Fruit fly (Drosophila melanogaster) whole organism, pupa: Measurements from ENCODE around the gene CG13484.
A peak's percentile ranks its signal among the peaks of the same experiment; 100 is the strongest.

ENCODE experiments used
- CG10348 ChIP-seq: fragments of 200-800 bp; sonication (Bioruptor generic); IDR thresholded peaks from 2 replicates; pipeline ENCODE4 v1.3.6; 2022; ENCODE audit warnings: missing biosample characterization, missing genetic modification characterization
- CG12605 ChIP-seq: fragments of 200-800 bp; sonication (Bioruptor generic); IDR thresholded peaks from 2 replicates; pipeline ENCODE4 v1.3.6; 2022; ENCODE audit warnings: missing biosample characterization, missing genetic modification characterization
- CG13204 ChIP-seq: fragments of 200-800 bp; sonication (Bioruptor generic); optimal IDR thresholded peaks from 2 replicates; lab custom pipeline; 2018; ENCODE audit warnings: missing biosample characterization, mild to moderate bottlenecking, missing genetic modification characterization, moderate library complexity
- CG14655 ChIP-seq: fragments of 200-800 bp; sonication (Bioruptor generic); optimal IDR thresholded peaks from 3 replicates; lab custom pipeline; 2017; ENCODE audit warnings: mild to moderate bottlenecking, missing biosample characterization, missing genetic modification reagents, missing genetic modification characterization
- CG15710 ChIP-seq: fragments of 200-800 bp; sonication (Bioruptor generic); optimal IDR thresholded peaks from 2 replicates; lab custom pipeline; 2018; ENCODE audit warnings: missing biosample characterization, mild to moderate bottlenecking, missing genetic modification characterization, moderate library complexity
- CG17806 ChIP-seq: fragments of 200-800 bp; sonication (Bioruptor generic); optimal IDR thresholded peaks from 2 replicates; lab custom pipeline; 2018; ENCODE audit warnings: missing biosample characterization, mild to moderate bottlenecking, missing genetic modification characterization, moderate library complexity
- CG32121 ChIP-seq: fragments of 200-800 bp; sonication (Bioruptor generic); IDR thresholded peaks from 2 replicates; pipeline ENCODE4 v1.3.6; 2022; ENCODE audit warnings: missing biosample characterization, missing genetic modification characterization
- CG34367 ChIP-seq: fragments of 200-800 bp; sonication (Bioruptor generic); optimal IDR thresholded peaks from 2 replicates; lab custom pipeline; 2018; ENCODE audit warnings: missing biosample characterization, mild to moderate bottlenecking, missing genetic modification characterization
- CG4496 ChIP-seq: fragments of 200-800 bp; sonication (Bioruptor generic); IDR thresholded peaks from 3 replicates; pipeline ENCODE4 v1.3.6; 2022; ENCODE audit warnings: missing biosample characterization, missing genetic modification characterization
- CG8159 ChIP-seq: fragments of 200-800 bp; sonication (Bioruptor generic); optimal IDR thresholded peaks from 3 replicates; lab custom pipeline; 2018; ENCODE audit warnings: missing biosample characterization, mild to moderate bottlenecking, missing genetic modification characterization, moderate library complexity
- CG8301 ChIP-seq: fragments of 200-800 bp; sonication (Bioruptor generic); optimal IDR thresholded peaks from 2 replicates; lab custom pipeline; 2018; ENCODE audit warnings: missing biosample characterization, mild to moderate bottlenecking, missing genetic modification characterization
- CG9948 ChIP-seq: fragments of 200-800 bp; sonication (Bioruptor generic); optimal IDR thresholded peaks from 2 replicates; lab custom pipeline; 2018; ENCODE audit warnings: missing biosample characterization, mild to moderate bottlenecking, missing genetic modification characterization, moderate library complexity
- D1 ChIP-seq: fragments of 200-800 bp; sonication (Bioruptor generic); optimal IDR thresholded peaks from 2 replicates; lab custom pipeline; 2018; ENCODE audit warnings: missing biosample characterization, mild to moderate bottlenecking, missing genetic modification characterization, moderate library complexity
- EcR ChIP-seq: fragments of 200-800 bp; sonication (Bioruptor generic); optimal IDR thresholded peaks from 3 replicates; lab custom pipeline; 2019; ENCODE audit warnings: missing biosample characterization, missing genetic modification characterization, mild to moderate bottlenecking, moderate library complexity, missing genetic modification reagents
- Ets98B ChIP-seq: fragments of 200-800 bp; sonication (Bioruptor generic); IDR thresholded peaks from 2 replicates; pipeline ENCODE4 v1.3.6; 2022; ENCODE audit warnings: missing biosample characterization, missing genetic modification characterization
- Pif1A ChIP-seq: fragments of 200-800 bp; sonication (Bioruptor generic); optimal IDR thresholded peaks from 3 replicates; lab custom pipeline; 2016; ENCODE audit warnings: missing biosample characterization, missing genetic modification characterization
- Pif1B ChIP-seq: fragments of 200-800 bp; sonication (Bioruptor generic); optimal IDR thresholded peaks from 3 replicates; lab custom pipeline; 2016; ENCODE audit warnings: missing biosample characterization, missing genetic modification characterization
- Snoo ChIP-seq: fragments of 200-800 bp; sonication (Bioruptor generic); optimal IDR thresholded peaks from 3 replicates; lab custom pipeline; 2017; ENCODE audit warnings: missing biosample characterization, mild to moderate bottlenecking, missing genetic modification characterization, inconsistent platforms
- fd96Ca ChIP-seq: fragments of 200-800 bp; sonication (Bioruptor generic); IDR thresholded peaks from 3 replicates; pipeline ENCODE4 v1.3.6; 2022; ENCODE audit warnings: missing biosample characterization, missing genetic modification characterization
- gl ChIP-seq: fragments of 200-800 bp; sonication (Bioruptor generic); optimal IDR thresholded peaks from 2 replicates; lab custom pipeline; 2018; ENCODE audit warnings: missing biosample characterization, mild to moderate bottlenecking, missing genetic modification characterization
- rn ChIP-seq: fragments of 200-800 bp; sonication (Bioruptor generic); IDR thresholded peaks from 2 replicates; pipeline ENCODE4 v1.3.6; 2022; ENCODE audit warnings: missing biosample characterization, missing genetic modification characterization

Gene CG13484

dm6 chr3L:14004041-14004407 is 48.9 kb downstream of the CG13484 start:
- TF ChIP-seq Ets98B (GFP tag; lab: Robert Waterston, UW) (peak; percentile 55), Pif1B (no peak), CG15710 (tag; lab: Kevin White, UChicago) (no peak), CG14655 (GFP tag; lab: Kevin White, UChicago) (peak; percentile 17), CG34367 (tag; lab: Kevin White, UChicago) (no peak), CG12605 (GFP tag; lab: Robert Waterston, UW) (peak; percentile 35; the same call in 1 of the 2 replicates), CG32121 (GFP tag; lab: Robert Waterston, UW) (peak; percentile 47; the same call in 1 of the 2 replicates), CG8159 (tag; lab: Kevin White, UChicago) (no peak), Pif1A (GFP tag; lab: Kevin White, UChicago) (no peak), CG13204 (peak; percentile 18), rn (GFP tag; lab: Robert Waterston, UW) (no peak), CG4496 (GFP tag; lab: Robert Waterston, UW) (peak; percentile 17; the same call in 1 of the 3 replicates), EcR (GFP tag; lab: Kevin White, UChicago) (no peak), CG10348 (GFP tag; lab: Robert Waterston, UW) (no peak), D1 (no peak), fd96Ca (GFP tag; lab: Robert Waterston, UW) (peak; percentile 56; the same call in 1 of the 3 replicates), CG8301 (tag; lab: Kevin White, UChicago) (no peak), gl (no peak), CG9948 (tag; lab: Kevin White, UChicago) (no peak)

- TF ChIP-seq gl (peak; percentile 11), CG15710 (tag; lab: Kevin White, UChicago) (peak; percentile 21), Pif1B (no peak), Ets98B (GFP tag; lab: Robert Waterston, UW) (no peak; the same call in 1 of the 2 replicates), EcR (GFP tag; lab: Kevin White, UChicago) (no peak), CG4496 (GFP tag; lab: Robert Waterston, UW) (peak; percentile 71; the same call in 2 of the 3 replicates), CG9948 (tag; lab: Kevin White, UChicago) (no peak), D1 (no peak), fd96Ca (GFP tag; lab: Robert Waterston, UW) (peak; percentile 34; the same call in 2 of the 3 replicates), CG34367 (tag; lab: Kevin White, UChicago) (peak; percentile 43), CG8301 (tag; lab: Kevin White, UChicago) (peak; percentile 21)
- TF ChIP-seq, all 21 proteins: peak for 6
Measured at dm6 chr3L:14003297-14004040, 49.4 kb downstream of the CG13484 start.

dm6 chr3L:14002524-14003135 is 50.2 kb downstream of the CG13484 start:
- TF ChIP-seq CG10348 (GFP tag; lab: Robert Waterston, UW) (no peak), Pif1B (peak; percentile 67), Ets98B (GFP tag; lab: Robert Waterston, UW) (peak; percentile 54; the same call in 1 of the 2 replicates), CG8159 (tag; lab: Kevin White, UChicago) (no peak), CG9948 (tag; lab: Kevin White, UChicago) (no peak), D1 (no peak), rn (GFP tag; lab: Robert Waterston, UW) (no peak), Snoo (no peak), CG17806 (tag; lab: Kevin White, UChicago) (no peak), CG34367 (tag; lab: Kevin White, UChicago) (peak; percentile 4), CG15710 (tag; lab: Kevin White, UChicago) (no peak), fd96Ca (GFP tag; lab: Robert Waterston, UW) (no peak; the same call in 2 of the 3 replicates), gl (no peak), CG13204 (no peak), CG32121 (GFP tag; lab: Robert Waterston, UW) (peak; percentile 43; the same call in 1 of the 2 replicates), CG12605 (GFP tag; lab: Robert Waterston, UW) (no peak), CG8301 (tag; lab: Kevin White, UChicago) (no peak), Pif1A (GFP tag; lab: Kevin White, UChicago) (no peak), CG4496 (GFP tag; lab: Robert Waterston, UW) (no peak; the same call in 2 of the 3 replicates), EcR (GFP tag; lab: Kevin White, UChicago) (no peak), CG14655 (GFP tag; lab: Kevin White, UChicago) (no peak)
